Fruit fly (Drosophila melanogaster): ENCODE results near the gene CG3457.

- TF ChIP-seq CG6854 (GFP tag; optimal IDR thresholded peaks at IDR 0.05): no peak
- no peak for TF ChIP-seq CG32006 (GFP tag; optimal IDR thresholded peaks at IDR 0.05)
- TF ChIP-seq CG9139 (GFP tag; optimal IDR thresholded peaks at IDR 0.05): no peak
- no peak for TF ChIP-seq topi (GFP tag; optimal IDR thresholded peaks at IDR 0.05)
- no peak for TF ChIP-seq Eip78C (GFP tag)
- TF ChIP-seq Eip75B (GFP tag; optimal IDR thresholded peaks at IDR 0.05): no peak
- TF ChIP-seq OdsH (GFP tag; optimal IDR thresholded peaks at IDR 0.05): no peak
- TF ChIP-seq CG6163 (GFP tag; IDR thresholded peaks at IDR 0.05): no peak
- no peak for TF ChIP-seq CG8632 (GFP tag; optimal IDR thresholded peaks at IDR 0.05)
- no peak for TF ChIP-seq Gug (GFP tag; IDR thresholded peaks at IDR 0.05)
- TF ChIP-seq CG3919 (GFP tag; optimal IDR thresholded peaks at IDR 0.05): no peak
- no peak for TF ChIP-seq CG6276 (GFP tag; optimal IDR thresholded peaks at IDR 0.05)
Observed at dm6 chrX:2225138-2225537, 37.5 kb downstream of the CG3457 start, which contains the start of gene pcx.

All from whole organism, prepupa.